Fruit fly (Drosophila melanogaster) whole organism, wandering third instar larva: ENCODE data around the gene CG17982.
A peak's percentile ranks its signal among the peaks of the same experiment; 100 is the strongest.

ENCODE experiments used
- Abd-B ChIP-seq: fragments of >200 bp; optimal IDR thresholded peaks from 2 replicates; lab custom pipeline; 2017; ENCODE audit warnings: missing biosample characterization, missing genetic modification characterization
- CG32264 ChIP-seq: fragments of 200-800 bp; sonication (Bioruptor generic); optimal IDR thresholded peaks from 2 replicates; lab custom pipeline; 2016; ENCODE audit warnings: missing biosample characterization, missing genetic modification characterization
- CG9705 ChIP-seq: fragments of 200-800 bp; sonication (Bioruptor generic); optimal IDR thresholded peaks from 2 replicates; lab custom pipeline; 2018; ENCODE audit warnings: missing biosample characterization, mild to moderate bottlenecking, missing genetic modification characterization
- CrebA ChIP-seq: fragments of 200-800 bp; sonication (Bioruptor generic); optimal IDR thresholded peaks from 2 replicates; lab custom pipeline; 2016; ENCODE audit warnings: missing biosample characterization, mild to moderate bottlenecking, missing genetic modification characterization, borderline replicate concordance
- Dfd ChIP-seq: fragments of >200 bp; optimal IDR thresholded peaks from 2 replicates; lab custom pipeline; 2017; ENCODE audit warnings: missing biosample characterization, missing genetic modification characterization
- Dif ChIP-seq: fragments of 200-275, 200-300 bp; sonication (Bioruptor generic); optimal IDR thresholded peaks from 2 replicates; lab custom pipeline; 2018; ENCODE audit warnings: missing biosample characterization, missing genetic modification characterization; ENCODE audit not compliant: partially characterized antibody
- GATAd ChIP-seq: sonication (Bioruptor generic); optimal IDR thresholded peaks from 2 replicates; lab custom pipeline; 2016; ENCODE audit warnings: missing biosample characterization, missing genetic modification characterization
- HLH106 ChIP-seq: fragments of 200-800 bp; optimal IDR thresholded peaks from 3 replicates; lab custom pipeline; 2019; ENCODE audit warnings: missing biosample characterization, mild to moderate bottlenecking, missing genetic modification characterization, moderate library complexity
- Hnf4 ChIP-seq: fragments of 200-800 bp; sonication (Bioruptor generic); optimal IDR thresholded peaks from 2 replicates; lab custom pipeline; 2016; ENCODE audit warnings: missing biosample characterization, mild to moderate bottlenecking, missing genetic modification characterization
- Hr78 ChIP-seq: fragments of >200 bp; optimal IDR thresholded peaks from 2 replicates; lab custom pipeline; 2017; ENCODE audit warnings: missing biosample characterization, missing genetic modification characterization
- Hr83 ChIP-seq: fragments of 200-300 bp; sonication (Bioruptor generic); optimal IDR thresholded peaks from 2 replicates; lab custom pipeline; 2016; ENCODE audit warnings: missing biosample characterization, mild to moderate bottlenecking, missing genetic modification characterization, moderate library complexity; ENCODE audit not compliant: poor library complexity, severe bottlenecking
- Jra ChIP-seq: sonication (Bioruptor generic); optimal IDR thresholded peaks from 2 replicates; lab custom pipeline; 2016; ENCODE audit warnings: missing biosample characterization, missing genetic modification characterization
- Mio ChIP-seq: sonication (Bioruptor generic); optimal IDR thresholded peaks from 2 replicates; lab custom pipeline; 2016; ENCODE audit warnings: missing biosample characterization, missing genetic modification characterization
- Myc ChIP-seq: fragments of >200 bp; optimal IDR thresholded peaks from 2 replicates; lab custom pipeline; 2017
- N ChIP-seq: fragments of >200 bp; optimal IDR thresholded peaks from 2 replicates; lab custom pipeline; 2018; ENCODE audit warnings: missing biosample characterization, missing external identifiers, missing genetic modification characterization
- OdsH ChIP-seq: fragments of 200-800 bp; sonication (Bioruptor generic); optimal IDR thresholded peaks from 2 replicates; lab custom pipeline; 2016; ENCODE audit warnings: missing biosample characterization, mild to moderate bottlenecking, missing genetic modification characterization
- Rel ChIP-seq, 2 experiments: fragments of 200-800 bp; sonication (Bioruptor generic) in 1 of 2; optimal IDR thresholded peaks; 2 replicates in 1 of 2; 3 replicates in 1 of 2; lab custom pipeline; 2016 to 2019; ENCODE audit warnings: mild to moderate bottlenecking in 2 of 2, missing biosample characterization in 2 of 2, missing genetic modification characterization in 2 of 2, moderate library complexity in 1 of 2
- Sp1 ChIP-seq: fragments of 200-800 bp; sonication (Bioruptor generic); optimal IDR thresholded peaks from 3 replicates; lab custom pipeline; 2019; ENCODE audit warnings: missing biosample characterization, mild to moderate bottlenecking, missing genetic modification characterization, moderate library complexity
- Vsx2 ChIP-seq: fragments of 200-300, 225-300 bp; sonication (Bioruptor generic); optimal IDR thresholded peaks from 2 replicates; lab custom pipeline; 2018; ENCODE audit warnings: missing biosample characterization, missing genetic modification characterization; ENCODE audit not compliant: partially characterized antibody
- br ChIP-seq: fragments of 200-800 bp; sonication (Bioruptor generic); optimal IDR thresholded peaks from 2 replicates; lab custom pipeline; 2016; ENCODE audit warnings: missing biosample characterization, missing genetic modification characterization
- brk ChIP-seq: fragments of 200-800 bp; sonication (Bioruptor generic); optimal IDR thresholded peaks from 2 replicates; lab custom pipeline; 2016; ENCODE audit warnings: missing biosample characterization, mild to moderate bottlenecking, missing genetic modification characterization
- dl ChIP-seq, 2 experiments: fragments of 175-275, 200-275 bp in 1 of 2; fragments of 200-275 bp in 1 of 2; sonication (Bioruptor generic); optimal IDR thresholded peaks; lab custom pipeline; 2018; ENCODE audit warnings: mild to moderate bottlenecking in 2 of 2, missing biosample characterization in 2 of 2, missing genetic modification characterization in 2 of 2, moderate library complexity in 2 of 2; ENCODE audit not compliant: partially characterized antibody in 2 of 2, insufficient read depth in 1 of 2
- dmrt93B ChIP-seq: fragments of 200-800 bp; sonication (Bioruptor generic); optimal IDR thresholded peaks from 2 replicates; lab custom pipeline; 2018; ENCODE audit warnings: missing biosample characterization, mild to moderate bottlenecking, missing genetic modification characterization
- dsf ChIP-seq: sonication (Bioruptor generic); optimal IDR thresholded peaks from 2 replicates; lab custom pipeline; 2016; ENCODE audit warnings: missing biosample characterization, missing genetic modification characterization, borderline replicate concordance
- ey ChIP-seq: fragments of 200-800 bp; sonication (Bioruptor generic); optimal IDR thresholded peaks from 2 replicates; lab custom pipeline; 2016; ENCODE audit warnings: missing biosample characterization, missing genetic modification characterization
- foxo ChIP-seq, 2 experiments: fragments of 200-800 bp; sonication (Bioruptor generic); optimal IDR thresholded peaks; 2 replicates in 1 of 2; 3 replicates in 1 of 2; lab custom pipeline; 2016 to 2017; ENCODE audit warnings: missing biosample characterization in 2 of 2, missing genetic modification characterization in 2 of 2
- fru ChIP-seq: fragments of 200-800 bp; sonication (Bioruptor generic); optimal IDR thresholded peaks from 3 replicates; lab custom pipeline; 2016; ENCODE audit warnings: missing biosample characterization, mild to moderate bottlenecking, missing genetic modification characterization
- h ChIP-seq: fragments of 200-800 bp; sonication (Bioruptor generic); optimal IDR thresholded peaks from 3 replicates; lab custom pipeline; 2016; ENCODE audit warnings: missing biosample characterization, mild to moderate bottlenecking, missing genetic modification characterization
- jim ChIP-seq: fragments of 175-275, 200-325 bp; sonication (Bioruptor generic); optimal IDR thresholded peaks from 2 replicates; lab custom pipeline; 2016; ENCODE audit warnings: missing biosample characterization, mild to moderate bottlenecking, missing genetic modification characterization
- lola ChIP-seq: fragments of >200 bp; optimal IDR thresholded peaks from 2 replicates; lab custom pipeline; 2017; ENCODE audit warnings: missing biosample characterization, missing genetic modification characterization
- pan ChIP-seq: fragments of >200 bp; optimal IDR thresholded peaks from 2 replicates; lab custom pipeline; 2017
- psq ChIP-seq: fragments of 200-800 bp; sonication (Bioruptor generic); optimal IDR thresholded peaks from 3 replicates; lab custom pipeline; 2017; ENCODE audit warnings: missing biosample characterization, mild to moderate bottlenecking, missing genetic modification characterization, moderate library complexity
- rgr ChIP-seq: fragments of 200-800 bp; sonication (Bioruptor generic); optimal IDR thresholded peaks from 3 replicates; lab custom pipeline; 2016; ENCODE audit warnings: missing biosample characterization, mild to moderate bottlenecking, missing genetic modification characterization
- sage ChIP-seq: fragments of 200-800 bp; sonication (Bioruptor generic); optimal IDR thresholded peaks from 2 replicates; lab custom pipeline; 2016; ENCODE audit warnings: missing biosample characterization, mild to moderate bottlenecking, missing genetic modification characterization
- sv ChIP-seq: fragments of 200-800 bp; sonication (Bioruptor generic); optimal IDR thresholded peaks from 3 replicates; lab custom pipeline; 2016; ENCODE audit warnings: missing biosample characterization, missing genetic modification characterization
- tai ChIP-seq: sonication (Bioruptor generic); optimal IDR thresholded peaks from 2 replicates; lab custom pipeline; 2016; ENCODE audit warnings: missing biosample characterization, missing genetic modification characterization
- usp ChIP-seq: fragments of >200 bp; optimal IDR thresholded peaks from 2 replicates; lab custom pipeline; 2017; ENCODE audit warnings: missing biosample characterization, missing genetic modification characterization
- woc ChIP-seq: sonication (Bioruptor generic); optimal IDR thresholded peaks from 2 replicates; lab custom pipeline; 2016; ENCODE audit warnings: missing biosample characterization, mild to moderate bottlenecking, missing genetic modification characterization

The CG17982 gene

dm6 chrX:8157294-8157693 lies 13.7 kb upstream of the CG17982 start, which contains the start of the genes Traf6 and GIIIspla2:
Gene Traf6, minus strand, starts transcription at chrX:8157386.
Gene GIIIspla2, plus strand, starts transcription at chrX:8157628.
- TF ChIP-seq dsf (GFP tag; lab: Kevin White, UChicago): no peak
- peak; percentile 62 for TF ChIP-seq woc (GFP tag; lab: Kevin White, UChicago)
- no peak for TF ChIP-seq tai (GFP tag; lab: Kevin White, UChicago)
- no peak for TF ChIP-seq Hr78 (GFP tag; lab: Kevin White, UChicago)
- TF ChIP-seq dmrt93B: no peak
- TF ChIP-seq sv (GFP tag; lab: Kevin White, UChicago): peak; percentile 54
- TF ChIP-seq Vsx2 (GFP tag; lab: Kevin White, UChicago): no peak
- TF ChIP-seq rgr (GFP tag; lab: Kevin White, UChicago): peak; percentile 84
- peak; percentile 60 for TF ChIP-seq OdsH (GFP tag; lab: Kevin White, UChicago)
- peak in 1 of 2 experiments; percentile 74 for TF ChIP-seq foxo (GFP tag; optimal IDR thresholded peaks at IDR 0.05; lab: Kevin White, UChicago)
- TF ChIP-seq N: no peak
- peak; percentile 86 for TF ChIP-seq HLH106 (tag; lab: Kevin White, UChicago)
- TF ChIP-seq Mio (GFP tag; lab: Kevin White, UChicago): no peak
- peak; percentile 59 for TF ChIP-seq psq (GFP tag; lab: Kevin White, UChicago)
- peak; percentile 0 for TF ChIP-seq br (GFP tag; lab: Kevin White, UChicago)
- TF ChIP-seq Myc (lab: Kevin White, UChicago): peak; percentile 67
- no peak for TF ChIP-seq lola (GFP tag; lab: Kevin White, UChicago)
- peak; percentile 65 for TF ChIP-seq Jra (GFP tag; lab: Kevin White, UChicago)
- TF ChIP-seq Dfd (GFP tag; lab: Kevin White, UChicago): no peak
- peak; percentile 81 for TF ChIP-seq CG9705 (GFP tag; lab: Kevin White, UChicago)
- no peak for TF ChIP-seq Rel (GFP tag; optimal IDR thresholded peaks at IDR 0.05; lab: Kevin White, UChicago)
- TF ChIP-seq Rel (tag; optimal IDR thresholded peaks at IDR 0.05; lab: Kevin White, UChicago): peak; percentile 59
- TF ChIP-seq ey (GFP tag; lab: Kevin White, UChicago): peak; percentile 64
- TF ChIP-seq Sp1: peak; percentile 79
- peak; percentile 75 for TF ChIP-seq h (GFP tag; lab: Kevin White, UChicago)
- TF ChIP-seq Hr83 (GFP tag; lab: Kevin White, UChicago): peak; percentile 27
- peak; percentile 80 for TF ChIP-seq fru (GFP tag; lab: Kevin White, UChicago)
- no peak for TF ChIP-seq Hnf4 (GFP tag; lab: Kevin White, UChicago)
- TF ChIP-seq Abd-B (GFP tag; lab: Kevin White, UChicago): no peak
- no peak for TF ChIP-seq sage
- no peak for TF ChIP-seq usp (GFP tag; lab: Kevin White, UChicago)
- no peak for TF ChIP-seq brk (GFP tag; lab: Kevin White, UChicago)
- no peak for TF ChIP-seq jim
- TF ChIP-seq dl (GFP tag; optimal IDR thresholded peaks at IDR 0.05; lab: Kevin White, UChicago; ENCODE audit: insufficient read depth in 1 of 2, partially characterized antibody in 2 of 2): no peak
- no peak for TF ChIP-seq Dif (GFP tag; lab: Kevin White, UChicago)
- TF ChIP-seq CG32264: peak; percentile 32
- TF ChIP-seq GATAd: peak; percentile 11
- TF ChIP-seq CrebA (GFP tag; lab: Kevin White, UChicago): no peak
- no peak for TF ChIP-seq pan

- peak; percentile 5 for TF ChIP-seq GATAd
- TF ChIP-seq foxo (GFP tag; optimal IDR thresholded peaks at IDR 0.05; lab: Kevin White, UChicago): no peak
- TF ChIP-seq Rel (GFP tag; optimal IDR thresholded peaks at IDR 0.05; lab: Kevin White, UChicago): no peak
- peak; percentile 72 for TF ChIP-seq Rel (tag; optimal IDR thresholded peaks at IDR 0.05; lab: Kevin White, UChicago)
These were observed 9.1 kb upstream of the CG17982 start, which contains the start of gene CG18262 for dm6 chrX:8152718-8153117. Gene CG18262, plus strand, starts transcription at chrX:8152948.

dm6 chrX:8152077-8152476 lies 8.4 kb upstream of the CG17982 start, which contains the start of gene Gbeta5:
Gene Gbeta5, minus strand, starts transcription at chrX:8152275.
- TF ChIP-seq N (no peak), CrebA (GFP tag; lab: Kevin White, UChicago) (no peak), sage (no peak), rgr (GFP tag; lab: Kevin White, UChicago) (no peak), CG9705 (GFP tag; lab: Kevin White, UChicago) (no peak), jim (no peak), Vsx2 (GFP tag; lab: Kevin White, UChicago) (no peak), woc (GFP tag; lab: Kevin White, UChicago) (no peak), GATAd (no peak), usp (GFP tag; lab: Kevin White, UChicago) (no peak)
